Worm (Caenorhabditis elegans) whole organism, early embryonic: ENCODE results near the gene F41C6.6.

ENCODE experiments used
- B0310.2 ChIP-seq: sonication (generic microtip); optimal IDR thresholded peaks from 2 replicates; lab custom pipeline; 2016; ENCODE audit warnings: mild to moderate bottlenecking, missing genetic modification characterization, missing compliant biosample characterization
- F13C5.2 ChIP-seq: sonication (generic microtip); optimal IDR thresholded peaks from 2 replicates; lab custom pipeline; 2017; ENCODE audit warnings: mild to moderate bottlenecking, missing genetic modification characterization, inconsistent platforms, missing compliant biosample characterization
- aly-1 ChIP-seq: sonication (generic microtip); optimal IDR thresholded peaks from 2 replicates; lab custom pipeline; 2016; ENCODE audit warnings: missing genetic modification characterization, missing compliant biosample characterization
- ama-1 ChIP-seq: fragments of 150-350 bp; optimal IDR thresholded peaks from 2 replicates; lab custom pipeline; 2014
- ceh-13 ChIP-seq: fragments of 200-800 bp; sonication (Bioruptor generic); optimal IDR thresholded peaks from 2 replicates; lab custom pipeline; 2018; ENCODE audit warnings: mild to moderate bottlenecking, missing genetic modification characterization, missing compliant biosample characterization
- ceh-36 ChIP-seq: sonication (generic microtip); optimal IDR thresholded peaks from 2 replicates; lab custom pipeline; 2016; ENCODE audit warnings: missing genetic modification characterization, inconsistent platforms, missing compliant biosample characterization
- ets-7 ChIP-seq: sonication (generic microtip); optimal IDR thresholded peaks from 2 replicates; lab custom pipeline; 2016; ENCODE audit warnings: missing genotype, missing genetic modification characterization, missing compliant biosample characterization
- flt-1 ChIP-seq: fragments of 200-800 bp; sonication (Bioruptor generic); IDR thresholded peaks from 2 replicates; pipeline ENCODE4 v1.3.6; 2022; ENCODE audit warnings: missing genetic modification characterization, missing compliant biosample characterization
- hmbx-1 ChIP-seq: sonication (generic microtip); optimal IDR thresholded peaks from 2 replicates; lab custom pipeline; 2016; ENCODE audit warnings: mild to moderate bottlenecking, missing genetic modification characterization, missing compliant biosample characterization
- hmg-4 ChIP-seq: fragments of 200-800 bp; sonication (Bioruptor generic); optimal IDR thresholded peaks from 2 replicates; lab custom pipeline; 2018; ENCODE audit warnings: mild to moderate bottlenecking, missing genetic modification characterization, missing compliant biosample characterization
- hnd-1 ChIP-seq: sonication (generic microtip); optimal IDR thresholded peaks from 2 replicates; lab custom pipeline; 2016; ENCODE audit warnings: missing genetic modification characterization, missing compliant biosample characterization
- pes-1 ChIP-seq: fragments of 200-800 bp; sonication (Bioruptor generic); IDR thresholded peaks from 2 replicates; pipeline ENCODE4 v1.3.6; 2022; ENCODE audit warnings: missing genetic modification reagents, missing genetic modification characterization, missing compliant biosample characterization
- scrt-1 ChIP-seq: fragments of 200-800 bp; sonication (Bioruptor generic); IDR thresholded peaks from 2 replicates; pipeline ENCODE4 v1.3.6; 2022; ENCODE audit warnings: missing genetic modification characterization, missing compliant biosample characterization
- sea-1 ChIP-seq: fragments of 200-800 bp; sonication (Bioruptor generic); conservative IDR thresholded peaks from 2 replicates; pipeline ENCODE4 v1.3.6; 2022; ENCODE audit warnings: missing genetic modification characterization, missing compliant biosample characterization
- tbx-11 ChIP-seq: fragments of 200-800 bp; sonication (Bioruptor generic); IDR thresholded peaks from 2 replicates; pipeline ENCODE4 v1.3.6; 2022; ENCODE audit warnings: missing genetic modification characterization, missing compliant biosample characterization
- tbx-37 ChIP-seq: fragments of 200-800 bp; sonication (Bioruptor generic); conservative IDR thresholded peaks from 2 replicates; pipeline ENCODE4 v1.3.6; 2022; ENCODE audit warnings: missing genetic modification reagents, missing genetic modification characterization, missing compliant biosample characterization
- tra-4 ChIP-seq: sonication (generic microtip); optimal IDR thresholded peaks from 2 replicates; lab custom pipeline; 2017; ENCODE audit warnings: missing genetic modification characterization, missing compliant biosample characterization

The F41C6.6 gene

ce11 chrX:6913989-6914388 is 32.3 kb upstream of the F41C6.6 start, which contains the start of gene nhx-4:
Gene nhx-4 (plus strand): TSS chrX:6914289.
- TF ChIP-seq ets-7 (tag; lab: Kevin White, UChicago) (no peak), hmbx-1 (tag; lab: Kevin White, UChicago) (no peak), sea-1 (GFP tag; lab: Robert Waterston, UW) (no peak), tbx-11 (GFP tag; lab: Robert Waterston, UW) (no peak), aly-1 (tag; lab: Kevin White, UChicago) (no peak), B0310.2 (tag; lab: Kevin White, UChicago) (no peak), ceh-36 (tag; lab: Kevin White, UChicago) (no peak), hnd-1 (tag; lab: Kevin White, UChicago) (no peak), scrt-1 (no peak), flt-1 (no peak), ama-1 (lab: Kevin White, UChicago) (no peak), tra-4 (tag; lab: Kevin White, UChicago) (no peak), ceh-13 (GFP tag; lab: Kevin White, UChicago) (no peak)

- no peak for TF ChIP-seq pes-1 (GFP tag; lab: Robert Waterston, UW)
- TF ChIP-seq hmbx-1 (tag; lab: Kevin White, UChicago) = no peak
- TF ChIP-seq ama-1 (lab: Kevin White, UChicago) = no peak
- TF ChIP-seq F13C5.2 (tag; lab: Kevin White, UChicago) = no peak
- no peak for TF ChIP-seq scrt-1
- TF ChIP-seq B0310.2 (tag; lab: Kevin White, UChicago) = no peak
- TF ChIP-seq sea-1 (GFP tag; lab: Robert Waterston, UW) = no peak
- TF ChIP-seq hnd-1 (tag; lab: Kevin White, UChicago) = no peak
- TF ChIP-seq ets-7 (tag; lab: Kevin White, UChicago) = no peak
- no peak for TF ChIP-seq flt-1
- TF ChIP-seq aly-1 (tag; lab: Kevin White, UChicago) = no peak
- TF ChIP-seq hmg-4 (GFP tag; lab: Kevin White, UChicago) = no peak
- TF ChIP-seq tbx-11 (GFP tag; lab: Robert Waterston, UW) = no peak
- TF ChIP-seq ceh-36 (tag; lab: Kevin White, UChicago) = no peak
- TF ChIP-seq tra-4 (tag; lab: Kevin White, UChicago) = no peak
These were observed 23.9 kb upstream of the F41C6.6 start for ce11 chrX:6905581-6905980.

- TF ChIP-seq sea-1 (GFP tag; lab: Robert Waterston, UW) (no peak), B0310.2 (tag; lab: Kevin White, UChicago) (no peak), hmg-4 (GFP tag; lab: Kevin White, UChicago) (no peak)
These were observed 22.5 kb upstream of the F41C6.6 start, which contains the start of gene sid-5 for ce11 chrX:6904064-6904771. Gene sid-5 (plus strand): TSS chrX:6904721.

- peak; percentile 76 for TF ChIP-seq aly-1 (tag; lab: Kevin White, UChicago)
- TF ChIP-seq F13C5.2 (tag; lab: Kevin White, UChicago) = peak; percentile 61
- TF ChIP-seq flt-1 = peak; percentile 71
- TF ChIP-seq tra-4 (tag; lab: Kevin White, UChicago) = no peak
- TF ChIP-seq scrt-1 = peak; percentile 84; the same call in 1 of the 2 replicates
- TF ChIP-seq tbx-37 (GFP tag; lab: Robert Waterston, UW) = peak; percentile 80
- TF ChIP-seq hmbx-1 (tag; lab: Kevin White, UChicago) = no peak
- peak; percentile 67 for TF ChIP-seq hnd-1 (tag; lab: Kevin White, UChicago)
- TF ChIP-seq B0310.2 (tag; lab: Kevin White, UChicago) = no peak
- TF ChIP-seq ama-1 (lab: Kevin White, UChicago) = no peak
- TF ChIP-seq ceh-36 (tag; lab: Kevin White, UChicago) = peak; percentile 49
- TF ChIP-seq tbx-11 (GFP tag; lab: Robert Waterston, UW) = peak; percentile 83
- peak; percentile 76 for TF ChIP-seq hmg-4 (GFP tag; lab: Kevin White, UChicago)
- peak; percentile 86 for TF ChIP-seq pes-1 (GFP tag; lab: Robert Waterston, UW)
- peak; percentile 54 for TF ChIP-seq ceh-13 (GFP tag; lab: Kevin White, UChicago)
- TF ChIP-seq ets-7 (tag; lab: Kevin White, UChicago) = peak; percentile 5
- TF ChIP-seq sea-1 (GFP tag; lab: Robert Waterston, UW) = peak; percentile 76; the same call in 1 of the 2 replicates
These were observed 21.3 kb upstream of the F41C6.6 start for ce11 chrX:6902958-6903357.

ce11 chrX:6901078-6901477 is 19.4 kb upstream of the F41C6.6 start, which contains the start of gene pes-23:
Gene pes-23 (plus strand): TSS chrX:6901378.
- TF ChIP-seq hmg-4 (GFP tag; lab: Kevin White, UChicago) (no peak), tra-4 (tag; lab: Kevin White, UChicago) (no peak), scrt-1 (no peak), ama-1 (lab: Kevin White, UChicago) (no peak), tbx-37 (GFP tag; lab: Robert Waterston, UW) (no peak), sea-1 (GFP tag; lab: Robert Waterston, UW) (no peak), ceh-13 (GFP tag; lab: Kevin White, UChicago) (no peak), aly-1 (tag; lab: Kevin White, UChicago) (no peak), F13C5.2 (tag; lab: Kevin White, UChicago) (no peak), ceh-36 (tag; lab: Kevin White, UChicago) (no peak), pes-1 (GFP tag; lab: Robert Waterston, UW) (no peak), hnd-1 (tag; lab: Kevin White, UChicago) (no peak), B0310.2 (tag; lab: Kevin White, UChicago) (no peak), hmbx-1 (tag; lab: Kevin White, UChicago) (no peak), ets-7 (tag; lab: Kevin White, UChicago) (no peak), tbx-11 (GFP tag; lab: Robert Waterston, UW) (no peak), flt-1 (no peak)

ce11 chrX:6899848-6900247 is 18.2 kb upstream of the F41C6.6 start, which contains the start of gene F14B8.4:
Gene F14B8.4 (minus strand): TSS chrX:6899948.
- no peak for TF ChIP-seq ama-1 (lab: Kevin White, UChicago)
- no peak for TF ChIP-seq pes-1 (GFP tag; lab: Robert Waterston, UW)
- no peak for TF ChIP-seq aly-1 (tag; lab: Kevin White, UChicago)
- no peak for TF ChIP-seq tra-4 (tag; lab: Kevin White, UChicago)
- TF ChIP-seq hmg-4 (GFP tag; lab: Kevin White, UChicago) = no peak
- TF ChIP-seq hmbx-1 (tag; lab: Kevin White, UChicago) = no peak
- no peak for TF ChIP-seq ceh-13 (GFP tag; lab: Kevin White, UChicago)
- TF ChIP-seq F13C5.2 (tag; lab: Kevin White, UChicago) = no peak
- TF ChIP-seq ceh-36 (tag; lab: Kevin White, UChicago) = no peak
